Worm (Caenorhabditis elegans): Measurements from ENCODE around the gene acs-6.

DNA sequence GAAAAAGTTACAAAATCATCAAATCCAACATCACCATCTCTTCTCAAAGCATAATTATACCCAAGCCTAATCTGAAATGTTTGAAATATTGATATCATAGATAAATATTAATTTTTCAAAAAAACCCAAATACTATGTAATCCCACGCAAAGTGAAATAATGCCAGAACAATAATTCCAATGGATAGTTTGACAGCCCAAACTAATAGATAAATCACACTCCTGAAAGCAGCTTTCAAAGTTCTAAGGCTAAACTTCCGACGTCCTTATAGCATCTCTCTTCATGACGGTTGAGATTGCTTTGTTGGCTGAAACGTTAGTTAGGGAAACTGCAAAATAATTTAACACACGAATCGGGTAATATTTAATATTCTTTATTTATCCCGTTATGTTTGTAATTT, 37.4 kb downstream of the acs-6 start:
- TF ChIP-seq lin-39 (tag; optimal IDR thresholded peaks at IDR 0.05) (no peak), snpc-4 (tag; optimal IDR thresholded peaks at IDR 0.05) (no peak), F13H6.1 (tag; optimal IDR thresholded peaks at IDR 0.05) (no peak), ztf-11 (tag; optimal IDR thresholded peaks at IDR 0.05) (no peak), mdl-1 (tag; optimal IDR thresholded peaks at IDR 0.05) (no peak), unc-62 (GFP tag; optimal IDR thresholded peaks at IDR 0.05) (no peak), nhr-129 (tag; optimal IDR thresholded peaks at IDR 0.05) (no peak), ama-1 (optimal IDR thresholded peaks at IDR 0.05) (no peak), lin-13 (GFP tag; optimal IDR thresholded peaks at IDR 0.05) (no peak), lsy-2 (tag; optimal IDR thresholded peaks at IDR 0.05) (no peak), nhr-10 (tag; optimal IDR thresholded peaks at IDR 0.05) (no peak), zag-1 (tag; optimal IDR thresholded peaks at IDR 0.05) (no peak), egl-27 (tag; optimal IDR thresholded peaks at IDR 0.05) (no peak)
